Fruit fly (Drosophila melanogaster) whole organism, embryonic: ENCODE measurements around the gene CG10700.

ENCODE experiments used
- Atf-2 ChIP-seq: fragments of 200-800 bp; sonication (Bioruptor generic); optimal IDR thresholded peaks from 2 replicates; lab custom pipeline; 2016; ENCODE audit warnings: missing biosample characterization, missing genetic modification characterization
- Atf3 ChIP-seq: fragments of 200-800 bp; sonication (Bioruptor generic); optimal IDR thresholded peaks from 3 replicates; lab custom pipeline; 2016; ENCODE audit warnings: missing biosample characterization, missing genetic modification characterization
- B-H1 ChIP-seq: fragments of 200-800 bp; sonication (Bioruptor generic); IDR thresholded peaks from 3 replicates; pipeline ENCODE4 v1.3.6; 2022; ENCODE audit warnings: missing biosample characterization, missing genetic modification characterization
- C15 ChIP-seq: fragments of 200-800 bp; sonication (Bioruptor generic); IDR thresholded peaks from 3 replicates; pipeline ENCODE4 v1.3.6; 2022; ENCODE audit warnings: missing biosample characterization, missing genetic modification characterization
- CG10565 ChIP-seq: fragments of 200-800 bp; sonication (Bioruptor generic); optimal IDR thresholded peaks from 3 replicates; lab custom pipeline; 2016; ENCODE audit warnings: missing biosample characterization, mild to moderate bottlenecking, missing genetic modification characterization
- CG11723 ChIP-seq: fragments of 200-800 bp; sonication (Bioruptor generic); optimal IDR thresholded peaks from 2 replicates; lab custom pipeline; 2017; ENCODE audit warnings: missing biosample characterization, mild to moderate bottlenecking, missing genetic modification characterization
- CG1233 ChIP-seq: fragments of 200-800 bp; sonication (Bioruptor generic); optimal IDR thresholded peaks from 4 replicates; lab custom pipeline; 2018; ENCODE audit warnings: missing biosample characterization, mild to moderate bottlenecking, missing genetic modification characterization
- CG13123 ChIP-seq: fragments of 200-800 bp; sonication (Bioruptor generic); optimal IDR thresholded peaks from 2 replicates; lab custom pipeline; 2016; ENCODE audit warnings: missing biosample characterization, missing genetic modification characterization
- CG14050 ChIP-seq: fragments of 200-800 bp; sonication (Bioruptor generic); IDR thresholded peaks from 3 replicates; pipeline ENCODE4 v1.3.6; 2022; ENCODE audit warnings: missing biosample characterization, missing genetic modification characterization
- CG14667 ChIP-seq: fragments of 200-800 bp; sonication (Bioruptor generic); IDR thresholded peaks from 2 replicates; pipeline ENCODE4 v1.3.6; 2022; ENCODE audit warnings: missing biosample characterization, missing genetic modification characterization
- CG15073 ChIP-seq: fragments of 200-800 bp; sonication (Bioruptor generic); optimal IDR thresholded peaks from 2 replicates; lab custom pipeline; 2016; ENCODE audit warnings: missing biosample characterization, missing genetic modification characterization
- CG17802 ChIP-seq: fragments of 200-800 bp; sonication (Bioruptor generic); optimal IDR thresholded peaks from 2 replicates; lab custom pipeline; 2018; ENCODE audit warnings: missing biosample characterization, mild to moderate bottlenecking, missing genetic modification characterization, moderate library complexity
- CG2199 ChIP-seq: fragments of 200-800 bp; sonication (Bioruptor generic); IDR thresholded peaks from 3 replicates; pipeline ENCODE4 v1.3.6; 2022; ENCODE audit warnings: missing biosample characterization, missing genetic modification characterization
- CG2712 ChIP-seq: fragments of 200-800 bp; optimal IDR thresholded peaks from 3 replicates; lab custom pipeline; 2019; ENCODE audit warnings: missing biosample characterization, mild to moderate bottlenecking, missing genetic modification characterization, moderate library complexity
- CG32767 ChIP-seq: fragments of 200-800 bp; sonication (Bioruptor generic); IDR thresholded peaks from 2 replicates; pipeline ENCODE4 v1.3.6; 2022; ENCODE audit warnings: missing biosample characterization, missing genetic modification characterization
- CG3838 ChIP-seq: fragments of 200-800 bp; sonication (Bioruptor generic); optimal IDR thresholded peaks from 3 replicates; lab custom pipeline; 2016; ENCODE audit warnings: missing biosample characterization, missing genetic modification characterization
- CG3847 ChIP-seq: fragments of 200-800 bp; sonication (Bioruptor generic); IDR thresholded peaks from 2 replicates; pipeline ENCODE4 v1.3.6; 2022; ENCODE audit warnings: missing biosample characterization, missing genetic modification characterization
- CG3995 ChIP-seq: fragments of 200-800 bp; sonication (Bioruptor generic); optimal IDR thresholded peaks from 3 replicates; lab custom pipeline; 2016; ENCODE audit warnings: missing biosample characterization, missing genetic modification characterization
- CG6791 ChIP-seq: fragments of 200-800 bp; sonication (Bioruptor generic); IDR thresholded peaks from 3 replicates; pipeline ENCODE4 v1.3.6; 2022; ENCODE audit warnings: missing biosample characterization, missing genetic modification characterization; ENCODE audit not compliant: partially characterized antibody
- CG7556 ChIP-seq: fragments of 200-800 bp; sonication (Bioruptor generic); optimal IDR thresholded peaks from 2 replicates; lab custom pipeline; 2017; ENCODE audit warnings: missing biosample characterization, mild to moderate bottlenecking, missing genetic modification characterization
- CG7839 ChIP-seq: fragments of 200-800 bp; sonication (Bioruptor generic); optimal IDR thresholded peaks from 3 replicates; lab custom pipeline; 2018; ENCODE audit warnings: missing biosample characterization, mild to moderate bottlenecking, missing genetic modification characterization, moderate library complexity
- CG8359 ChIP-seq: fragments of 200-800 bp; sonication (Bioruptor generic); optimal IDR thresholded peaks from 2 replicates; lab custom pipeline; 2017; ENCODE audit warnings: missing biosample characterization, mild to moderate bottlenecking, missing genetic modification characterization, borderline replicate concordance
- CG9437 ChIP-seq: fragments of 200-800 bp; sonication (Bioruptor generic); optimal IDR thresholded peaks from 2 replicates; lab custom pipeline; 2018; ENCODE audit warnings: missing biosample characterization, mild to moderate bottlenecking, missing genetic modification characterization
- CoRest ChIP-seq: fragments of 200-800 bp; sonication (Bioruptor generic); optimal IDR thresholded peaks from 3 replicates; lab custom pipeline; 2018; ENCODE audit warnings: missing biosample characterization, mild to moderate bottlenecking, missing genetic modification characterization, moderate library complexity
- Dfd ChIP-seq, 2 experiments: fragments of >200 bp; optimal IDR thresholded peaks; 2 replicates each; lab custom pipeline; 2017; ENCODE audit warnings: missing biosample characterization in 2 of 2, missing genetic modification characterization in 2 of 2
- HLH3B ChIP-seq: fragments of 200-800 bp; sonication (Bioruptor generic); IDR thresholded peaks from 2 replicates; pipeline ENCODE4 v1.3.6; 2022; ENCODE audit warnings: missing biosample characterization, missing genetic modification characterization
- Hmx ChIP-seq: fragments of 200-800 bp; sonication (Bioruptor generic); optimal IDR thresholded peaks from 2 replicates; lab custom pipeline; 2016; ENCODE audit warnings: missing biosample characterization, missing genetic modification characterization
- Hr39 ChIP-seq: fragments of >200 bp; optimal IDR thresholded peaks from 2 replicates; lab custom pipeline; 2017
- Med ChIP-seq: fragments of 200-800 bp; sonication (Bioruptor generic); peaks from one replicate; lab custom pipeline; 2016; ENCODE audit warnings: missing biosample characterization, missing genetic modification characterization, mild to moderate bottlenecking, inconsistent platforms, moderate library complexity
- Myb ChIP-seq: fragments of 200-800 bp; sonication (Bioruptor generic); optimal IDR thresholded peaks from 2 replicates; lab custom pipeline; 2016; ENCODE audit warnings: missing biosample characterization, missing genetic modification characterization
- Neu2 ChIP-seq: fragments of 200-800 bp; sonication (Bioruptor generic); optimal IDR thresholded peaks from 3 replicates; lab custom pipeline; 2016; ENCODE audit warnings: missing biosample characterization, missing genetic modification characterization, borderline replicate concordance
- Nf-YB ChIP-seq: fragments of 200-800 bp; sonication (Bioruptor generic); optimal IDR thresholded peaks from 3 replicates; lab custom pipeline; 2019; ENCODE audit warnings: missing biosample characterization, mild to moderate bottlenecking, missing genetic modification characterization, moderate library complexity
- Oli ChIP-seq: fragments of 200-800 bp; sonication (Bioruptor generic); optimal IDR thresholded peaks from 2 replicates; lab custom pipeline; 2018; ENCODE audit warnings: missing biosample characterization, mild to moderate bottlenecking, missing genetic modification characterization, moderate library complexity
- Ptx1 ChIP-seq: fragments of 200-800 bp; sonication (Bioruptor generic); IDR thresholded peaks from 2 replicates; pipeline ENCODE4 v1.3.6; 2022; ENCODE audit warnings: missing biosample characterization, missing genetic modification characterization
- Ssrp ChIP-seq: fragments of 200-800 bp; sonication (Bioruptor generic); optimal IDR thresholded peaks from 2 replicates; lab custom pipeline; 2018; ENCODE audit warnings: missing biosample characterization, mild to moderate bottlenecking, missing genetic modification characterization, moderate library complexity
- ac ChIP-seq: fragments of 200-800 bp; sonication (Bioruptor generic); optimal IDR thresholded peaks from 3 replicates; lab custom pipeline; 2017; ENCODE audit warnings: missing biosample characterization, mild to moderate bottlenecking, missing genetic modification characterization
- btn ChIP-seq: fragments of 200-800 bp; sonication (Bioruptor generic); optimal IDR thresholded peaks from 2 replicates; lab custom pipeline; 2016; ENCODE audit warnings: missing biosample characterization, missing genetic modification characterization
- crol ChIP-seq: fragments of 200-800 bp; sonication (Bioruptor generic); IDR thresholded peaks from 2 replicates; pipeline ENCODE4 v1.3.6; 2022; ENCODE audit warnings: missing biosample characterization, missing genetic modification characterization
- dm ChIP-seq: fragments of 200-800 bp; sonication (Bioruptor generic); optimal IDR thresholded peaks from 3 replicates; lab custom pipeline; 2016; ENCODE audit warnings: missing biosample characterization, missing genetic modification characterization
- dmrt99B ChIP-seq: fragments of 200-800 bp; sonication (Bioruptor generic); optimal IDR thresholded peaks from 2 replicates; lab custom pipeline; 2018; ENCODE audit warnings: missing biosample characterization, mild to moderate bottlenecking, missing genetic modification characterization, moderate library complexity
- dysf ChIP-seq: fragments of 200-800 bp; sonication (Bioruptor generic); IDR thresholded peaks from 3 replicates; pipeline ENCODE4 v1.3.6; 2022; ENCODE audit warnings: missing biosample characterization, missing genetic modification characterization
- ftz-f1 ChIP-seq: fragments of 200-800 bp; sonication (Bioruptor generic); optimal IDR thresholded peaks from 2 replicates; lab custom pipeline; 2016; ENCODE audit warnings: missing biosample characterization, missing genetic modification characterization
- gce ChIP-seq: fragments of 200-800 bp; sonication (Bioruptor generic); IDR thresholded peaks from 3 replicates; pipeline ENCODE4 v1.3.6; 2022; ENCODE audit warnings: missing biosample characterization, missing genetic modification characterization
- her ChIP-seq: fragments of 200-800 bp; sonication (Bioruptor generic); optimal IDR thresholded peaks from 2 replicates; lab custom pipeline; 2016; ENCODE audit warnings: missing biosample characterization, missing genetic modification characterization
- kah ChIP-seq: fragments of 200-800 bp; sonication (Bioruptor generic); optimal IDR thresholded peaks from 2 replicates; lab custom pipeline; 2018; ENCODE audit warnings: missing biosample characterization, mild to moderate bottlenecking, missing genetic modification characterization
- luna ChIP-seq: fragments of 200-800 bp; sonication (Bioruptor generic); optimal IDR thresholded peaks from 2 replicates; lab custom pipeline; 2016; ENCODE audit warnings: missing biosample characterization, missing genetic modification characterization
- p53 ChIP-seq: fragments of 200-800 bp; sonication (Bioruptor generic); optimal IDR thresholded peaks from 2 replicates; lab custom pipeline; 2016; ENCODE audit warnings: missing biosample characterization, missing genetic modification characterization
- row ChIP-seq: fragments of 200-800 bp; sonication (Bioruptor generic); IDR thresholded peaks from 3 replicates; pipeline ENCODE4 v1.3.6; 2022; ENCODE audit warnings: missing biosample characterization, missing genetic modification characterization
- schlank ChIP-seq: fragments of 200-800 bp; sonication (Bioruptor generic); optimal IDR thresholded peaks from 2 replicates; lab custom pipeline; 2018; ENCODE audit warnings: missing biosample characterization, mild to moderate bottlenecking, missing genetic modification characterization
- sd ChIP-seq: fragments of 200-800 bp; sonication (Bioruptor generic); optimal IDR thresholded peaks from 3 replicates; lab custom pipeline; 2018; ENCODE audit warnings: missing biosample characterization, mild to moderate bottlenecking, missing genetic modification characterization, moderate library complexity
- sima ChIP-seq: fragments of 200-800 bp; sonication (Bioruptor generic); optimal IDR thresholded peaks from 2 replicates; lab custom pipeline; 2016; ENCODE audit warnings: missing biosample characterization, missing genetic modification characterization
- sob ChIP-seq: fragments of 200-800 bp; sonication (Bioruptor generic); IDR thresholded peaks from 2 replicates; pipeline ENCODE4 v1.3.6; 2022; ENCODE audit warnings: missing biosample characterization, missing genetic modification characterization

CG10700 gene

dm6 chr2L:19036105-19036714, 42.6 kb downstream of the CG10700 start (continued):
- TF ChIP-seq kah (GFP tag; lab: Kevin White, UChicago) = no peak
- TF ChIP-seq CG17802 (tag; lab: Kevin White, UChicago) = no peak
- TF ChIP-seq CG3847 (GFP tag; lab: Robert Waterston, UW) = no peak
- TF ChIP-seq sima (GFP tag; lab: Kevin White, UChicago) = no peak
- TF ChIP-seq C15 (GFP tag; lab: Robert Waterston, UW) = no peak
- peak; percentile 49 for TF ChIP-seq CG7556 (GFP tag; lab: Kevin White, UChicago)
- TF ChIP-seq CG13123 (GFP tag; lab: Kevin White, UChicago) = no peak
- TF ChIP-seq CG7839 = peak; percentile 25
- no peak for TF ChIP-seq CG3838 (GFP tag; lab: Kevin White, UChicago)
- TF ChIP-seq Atf3 (GFP tag; lab: Kevin White, UChicago) = no peak
- TF ChIP-seq Hmx (GFP tag; lab: Kevin White, UChicago) = no peak
- no peak for TF ChIP-seq Ssrp (tag; lab: Kevin White, UChicago)
- TF ChIP-seq dmrt99B = peak; percentile 4
- TF ChIP-seq CG9437 = no peak
- TF ChIP-seq Med (GFP tag; lab: Kevin White, UChicago) = peak; percentile 48
- TF ChIP-seq btn (GFP tag; lab: Kevin White, UChicago) = no peak
- TF ChIP-seq Hr39 = no peak
- peak; percentile 14 for TF ChIP-seq CG2712
- TF ChIP-seq Neu2 (GFP tag; lab: Kevin White, UChicago) = no peak
- TF ChIP-seq Oli (tag; lab: Kevin White, UChicago) = peak; percentile 19
- TF ChIP-seq CG8359 (GFP tag; lab: Kevin White, UChicago) = no peak
- TF ChIP-seq Dfd (GFP tag; optimal IDR thresholded peaks at IDR 0.05; lab: Kevin White, UChicago) = no peak
- no peak for TF ChIP-seq CG14050
- TF ChIP-seq Atf-2 (GFP tag; lab: Kevin White, UChicago) = no peak
- TF ChIP-seq B-H1 = no peak
- peak; percentile 49 for TF ChIP-seq CoRest (tag; lab: Kevin White, UChicago)
- TF ChIP-seq ftz-f1 = peak; percentile 47
- TF ChIP-seq p53 (GFP tag; lab: Kevin White, UChicago) = no peak
- no peak for TF ChIP-seq CG14667
- TF ChIP-seq CG2199 (GFP tag; lab: Robert Waterston, UW) = no peak
- peak; percentile 70 for TF ChIP-seq sd (tag; lab: Kevin White, UChicago)
- peak; percentile 33; the same call in 1 of the 3 replicates for TF ChIP-seq row (GFP tag; lab: Robert Waterston, UW)
- no peak for TF ChIP-seq Myb (GFP tag; lab: Kevin White, UChicago)
- no peak for TF ChIP-seq dm
- TF ChIP-seq Ptx1 (GFP tag; lab: Robert Waterston, UW) = no peak
- no peak for TF ChIP-seq CG32767 (GFP tag; lab: Robert Waterston, UW)
- no peak; the same call in 2 of the 3 replicates for TF ChIP-seq CG6791
- TF ChIP-seq CG15073 (GFP tag; lab: Kevin White, UChicago) = no peak
- peak; percentile 90 for TF ChIP-seq crol (GFP tag; lab: Robert Waterston, UW)
- TF ChIP-seq HLH3B (GFP tag; lab: Robert Waterston, UW) = no peak
- no peak for TF ChIP-seq Nf-YB
- TF ChIP-seq sob = no peak
- TF ChIP-seq CG11723 (GFP tag; lab: Kevin White, UChicago) = no peak
- no peak for TF ChIP-seq her (GFP tag; lab: Kevin White, UChicago)
- TF ChIP-seq dysf (GFP tag; lab: Robert Waterston, UW) = no peak
- no peak for TF ChIP-seq schlank (tag; lab: Kevin White, UChicago)
- TF ChIP-seq luna = no peak
- TF ChIP-seq CG1233 = peak; percentile 1
- TF ChIP-seq gce (GFP tag; lab: Robert Waterston, UW) = no peak
- TF ChIP-seq CG3995 (GFP tag; lab: Kevin White, UChicago) = no peak
- no peak for TF ChIP-seq CG10565 (GFP tag; lab: Kevin White, UChicago)
- no peak for TF ChIP-seq ac (GFP tag; lab: Kevin White, UChicago)
